Worm (Caenorhabditis elegans): Measurements from ENCODE around the gene gly-6.
A peak's percentile ranks its signal among the peaks of the same experiment; 100 is the strongest.

- TF ChIP-seq klf-2 (GFP tag; conservative IDR thresholded peaks at IDR 0.05) (no peak), T22C8.4 (GFP tag; IDR thresholded peaks at IDR 0.05) (no peak), ref-1 (GFP tag; conservative IDR thresholded peaks at IDR 0.05) (no peak), ztf-23 (GFP tag; IDR thresholded peaks at IDR 0.05) (no peak), cog-1 (tag; optimal IDR thresholded peaks at IDR 0.05) (no peak), flt-1 (GFP tag; IDR thresholded peaks at IDR 0.05) (peak; percentile 9; the same call in 1 of the 2 replicates), ztf-29 (GFP tag; IDR thresholded peaks at IDR 0.05) (no peak), tab-1 (GFP tag; IDR thresholded peaks at IDR 0.05) (no peak), med-1 (GFP tag; optimal IDR thresholded peaks at IDR 0.05; ENCODE audit: insufficient read depth) (no peak)
Measured at ce11 chrIII:4275704-4276103, 55.3 kb downstream of the gly-6 start.

All from whole organism, midembryonic.